Worm (Caenorhabditis elegans) whole organism, L4 larva: ENCODE measurements around the gene ins-11.

Experiments
- aly-2 ChIP-seq: sonication (generic microtip); optimal IDR thresholded peaks from 2 replicates; lab custom pipeline; 2018; ENCODE audit warnings: missing biosample characterization, missing genetic modification characterization
- ceh-82 ChIP-seq: sonication (generic microtip); optimal IDR thresholded peaks from 2 replicates; lab custom pipeline; 2017; ENCODE audit warnings: missing biosample characterization, missing genetic modification characterization
- dve-1 ChIP-seq: sonication (generic microtip); optimal IDR thresholded peaks from 2 replicates; lab custom pipeline; 2017; ENCODE audit warnings: antibody characterized with exemption, mild to moderate bottlenecking, missing genetic modification characterization, missing compliant biosample characterization; ENCODE audit not compliant: insufficient read depth
- egl-27 ChIP-seq: sonication (generic microtip); optimal IDR thresholded peaks from 3 replicates; lab custom pipeline; 2017; ENCODE audit warnings: missing biosample characterization, missing genetic modification reagents, missing genetic modification characterization
- fkh-10 ChIP-seq: fragments of 150-350 bp; optimal IDR thresholded peaks from 2 replicates; lab custom pipeline; 2014; ENCODE audit warnings: missing biosample characterization, missing genetic modification reagents, missing genetic modification characterization
- lir-3 ChIP-seq: sonication (generic microtip); optimal IDR thresholded peaks from 2 replicates; lab custom pipeline; 2016; ENCODE audit warnings: mild to moderate bottlenecking, missing genetic modification characterization, missing compliant biosample characterization
- nhr-28 ChIP-seq: fragments of 150-350 bp; optimal IDR thresholded peaks from 2 replicates; lab custom pipeline; 2014; ENCODE audit warnings: missing biosample characterization, missing genetic modification characterization
- nhr-41 ChIP-seq: fragments of 200-800 bp; sonication (Bioruptor generic); IDR thresholded peaks from 2 replicates; pipeline ENCODE4 v1.3.6; 2022; ENCODE audit warnings: missing genetic modification reagents, missing genetic modification characterization, missing compliant biosample characterization
- zip-11 ChIP-seq: fragments of 200-800 bp; sonication (Bioruptor generic); IDR thresholded peaks from 2 replicates; pipeline ENCODE4 v1.3.6; 2022; ENCODE audit warnings: missing genetic modification characterization, missing compliant biosample characterization

- peak; percentile 87 for TF ChIP-seq aly-2 (tag; lab: Kevin White, UChicago)
- peak; percentile 88 for TF ChIP-seq nhr-41
- peak; percentile 87 for TF ChIP-seq lir-3 (tag; lab: Kevin White, UChicago)
- TF ChIP-seq nhr-28, result peak; percentile 95
- peak; percentile 98 for TF ChIP-seq fkh-10
- TF ChIP-seq egl-27 (tag; lab: Kevin White, UChicago), result no peak
- TF ChIP-seq dve-1 (tag; lab: Kevin White, UChicago), result peak; percentile 99
- no peak for TF ChIP-seq ceh-82
- 0 out of 2 replicates have a peak, but pooled peaks have one; percentile 7 for TF ChIP-seq zip-11 (GFP tag; lab: Robert Waterston, UW)
Observed at ce11 chrII:5543476-5544144, 12.9 kb upstream of the ins-11 start.
